Fruit fly (Drosophila melanogaster) whole organism, embryonic: ENCODE results near the gene CG6225.

ENCODE experiments used
- Asciz ChIP-seq: fragments of 200-800 bp; sonication (Bioruptor generic); optimal IDR thresholded peaks from 2 replicates; lab custom pipeline; 2017; ENCODE audit warnings: missing biosample characterization, mild to moderate bottlenecking, missing genetic modification characterization, missing genetic modification reagents
- Blimp-1 ChIP-seq: fragments of 200-800 bp; sonication (Bioruptor generic); optimal IDR thresholded peaks from 3 replicates; lab custom pipeline; 2018; ENCODE audit warnings: missing biosample characterization, missing genetic modification characterization, mild to moderate bottlenecking, moderate library complexity, missing genetic modification reagents
- CG10543 ChIP-seq: fragments of 200-800 bp; sonication (Bioruptor generic); optimal IDR thresholded peaks from 3 replicates; lab custom pipeline; 2017; ENCODE audit warnings: missing biosample characterization, mild to moderate bottlenecking, missing genetic modification characterization, moderate library complexity
- CG12155 ChIP-seq: fragments of 200-800 bp; sonication (Bioruptor generic); optimal IDR thresholded peaks from 3 replicates; lab custom pipeline; 2016; ENCODE audit warnings: missing biosample characterization, missing genetic modification characterization
- CG42726 ChIP-seq: fragments of 200-800 bp; sonication (Bioruptor generic); IDR thresholded peaks from 2 replicates; pipeline ENCODE4 v1.3.6; 2022; ENCODE audit warnings: missing biosample characterization, missing genetic modification characterization; ENCODE audit not compliant: partially characterized antibody
- CG6683 ChIP-seq: fragments of 200-800 bp; sonication (Bioruptor generic); optimal IDR thresholded peaks from 2 replicates; lab custom pipeline; 2017; ENCODE audit warnings: missing biosample characterization, mild to moderate bottlenecking, missing genetic modification characterization, missing genetic modification reagents
- CG7786 ChIP-seq: fragments of 200-800 bp; sonication (Bioruptor generic); optimal IDR thresholded peaks from 2 replicates; lab custom pipeline; 2016; ENCODE audit warnings: missing biosample characterization, missing genetic modification characterization
- CG7839 ChIP-seq: fragments of 200-800 bp; sonication (Bioruptor generic); optimal IDR thresholded peaks from 3 replicates; lab custom pipeline; 2018; ENCODE audit warnings: missing biosample characterization, mild to moderate bottlenecking, missing genetic modification characterization, moderate library complexity
- CG8765 ChIP-seq: fragments of 200-800 bp; sonication (Bioruptor generic); IDR thresholded peaks from 2 replicates; pipeline ENCODE4 v1.3.6; 2022; ENCODE audit warnings: missing biosample characterization, missing genetic modification characterization
- Deaf1 ChIP-seq: fragments of 200-800 bp; optimal IDR thresholded peaks from 3 replicates; lab custom pipeline; 2019; ENCODE audit warnings: missing biosample characterization, mild to moderate bottlenecking, missing genetic modification characterization, moderate library complexity
- Drgx ChIP-seq: fragments of 200-800 bp; sonication (Bioruptor generic); IDR thresholded peaks from 2 replicates; pipeline ENCODE4 v1.3.6; 2022; ENCODE audit warnings: missing biosample characterization, missing genetic modification characterization
- Elba2 ChIP-seq: fragments of 200-800 bp; sonication (Bioruptor generic); optimal IDR thresholded peaks from 3 replicates; lab custom pipeline; 2016; ENCODE audit warnings: missing biosample characterization, missing genetic modification characterization
- Ets65A ChIP-seq: fragments of 200-800 bp; sonication (Bioruptor generic); peaks from one replicate; lab custom pipeline; 2016; ENCODE audit warnings: missing biosample characterization, missing genetic modification characterization
- Fer3 ChIP-seq: fragments of 200-800 bp; sonication (Bioruptor generic); optimal IDR thresholded peaks from 2 replicates; lab custom pipeline; 2018; ENCODE audit warnings: missing biosample characterization, mild to moderate bottlenecking, missing genetic modification characterization, moderate library complexity
- HmgD ChIP-seq: fragments of 200-800 bp; sonication (Bioruptor generic); optimal IDR thresholded peaks from 3 replicates; lab custom pipeline; 2016; ENCODE audit warnings: missing biosample characterization, missing genetic modification characterization
- Hr39 ChIP-seq: fragments of >200 bp; optimal IDR thresholded peaks from 2 replicates; lab custom pipeline; 2017
- MESR4 ChIP-seq: fragments of 200-800 bp; sonication (Bioruptor generic); optimal IDR thresholded peaks from 2 replicates; lab custom pipeline; 2018; ENCODE audit warnings: missing biosample characterization, mild to moderate bottlenecking, missing genetic modification characterization, moderate library complexity
- Med ChIP-seq: fragments of 200-800 bp; sonication (Bioruptor generic); peaks from one replicate; lab custom pipeline; 2016; ENCODE audit warnings: missing biosample characterization, missing genetic modification characterization, mild to moderate bottlenecking, inconsistent platforms, moderate library complexity
- NfI ChIP-seq: fragments of 200-800 bp; sonication (Bioruptor generic); optimal IDR thresholded peaks from 3 replicates; lab custom pipeline; 2018; ENCODE audit warnings: missing biosample characterization, mild to moderate bottlenecking, missing genetic modification characterization, moderate library complexity
- abd-A ChIP-seq: fragments of 200-800 bp; sonication (Bioruptor generic); optimal IDR thresholded peaks from 3 replicates; lab custom pipeline; 2019; ENCODE audit warnings: missing biosample characterization, mild to moderate bottlenecking, missing genetic modification characterization, moderate library complexity
- bowl ChIP-seq: fragments of 200-800 bp; sonication (Bioruptor generic); IDR thresholded peaks from 2 replicates; pipeline ENCODE4 v1.3.6; 2022; ENCODE audit warnings: missing biosample characterization, missing genetic modification characterization
- cg ChIP-seq: fragments of 200-800 bp; sonication (Bioruptor generic); optimal IDR thresholded peaks from 3 replicates; lab custom pipeline; 2019; ENCODE audit warnings: missing biosample characterization, mild to moderate bottlenecking, missing genetic modification characterization, moderate library complexity
- chinmo ChIP-seq: fragments of 200-800 bp; sonication (Bioruptor generic); IDR thresholded peaks from 4 replicates; pipeline ENCODE4 v1.3.6; 2022; ENCODE audit warnings: missing biosample characterization, missing genetic modification characterization; ENCODE audit not compliant: partially characterized antibody
- dimm ChIP-seq: fragments of 200-800 bp; sonication (Bioruptor generic); IDR thresholded peaks from 2 replicates; pipeline ENCODE4 v1.3.6; 2022; ENCODE audit warnings: missing biosample characterization, missing genetic modification characterization
- emc ChIP-seq: fragments of 200-800 bp; sonication (Bioruptor generic); optimal IDR thresholded peaks from 2 replicates; lab custom pipeline; 2016; ENCODE audit warnings: missing biosample characterization, missing genetic modification characterization
- ems ChIP-seq: fragments of 200-800 bp; sonication (Bioruptor generic); optimal IDR thresholded peaks from 3 replicates; lab custom pipeline; 2016; ENCODE audit warnings: missing biosample characterization, missing genetic modification characterization
- exex ChIP-seq: fragments of 200-800 bp; sonication (Bioruptor generic); optimal IDR thresholded peaks from 4 replicates; lab custom pipeline; 2018; ENCODE audit warnings: missing biosample characterization, mild to moderate bottlenecking, missing genetic modification characterization, moderate library complexity
- gro ChIP-seq: fragments of 200-800 bp; sonication (Bioruptor generic); optimal IDR thresholded peaks from 2 replicates; lab custom pipeline; 2016; ENCODE audit warnings: missing biosample characterization, missing genetic modification characterization
- insv ChIP-seq, 2 experiments: fragments of 200-800 bp; sonication (Bioruptor generic); optimal IDR thresholded peaks; 3 replicates each; lab custom pipeline; 2016 to 2018; ENCODE audit warnings: missing biosample characterization in 2 of 2, missing genetic modification characterization in 2 of 2
- phol ChIP-seq: fragments of 200-800 bp; sonication (Bioruptor generic); optimal IDR thresholded peaks from 3 replicates; lab custom pipeline; 2018; ENCODE audit warnings: missing biosample characterization, mild to moderate bottlenecking, missing genetic modification characterization, moderate library complexity
- pnt ChIP-seq: fragments of 200-800 bp; sonication (Bioruptor generic); optimal IDR thresholded peaks from 3 replicates; lab custom pipeline; 2016; ENCODE audit warnings: missing biosample characterization, missing genetic modification characterization
- pros ChIP-seq: fragments of 200-800 bp; sonication (Bioruptor generic); optimal IDR thresholded peaks from 3 replicates; lab custom pipeline; 2019; ENCODE audit warnings: missing biosample characterization, mild to moderate bottlenecking, missing genetic modification characterization, moderate library complexity
- psq ChIP-seq: fragments of 200-800 bp; sonication (Bioruptor generic); optimal IDR thresholded peaks from 2 replicates; lab custom pipeline; 2017; ENCODE audit warnings: missing biosample characterization, missing genetic modification characterization
- sens ChIP-seq: fragments of 200-800 bp; sonication (Bioruptor generic); peaks from one replicate; lab custom pipeline; 2016; ENCODE audit warnings: missing biosample characterization, missing genetic modification characterization
- so ChIP-seq: fragments of 200-800 bp; sonication (Bioruptor generic); IDR thresholded peaks from 3 replicates; pipeline ENCODE4 v1.3.6; 2022; ENCODE audit warnings: missing biosample characterization, missing genetic modification characterization
- sqz ChIP-seq: fragments of 200-800 bp; sonication (Bioruptor generic); optimal IDR thresholded peaks from 3 replicates; lab custom pipeline; 2018; ENCODE audit warnings: missing biosample characterization, mild to moderate bottlenecking, missing genetic modification characterization
- sug ChIP-seq: fragments of 200-800 bp; optimal IDR thresholded peaks from 2 replicates; lab custom pipeline; 2019; ENCODE audit warnings: missing biosample characterization, mild to moderate bottlenecking, missing genetic modification characterization, moderate library complexity
- tio ChIP-seq: fragments of 200-800 bp; sonication (Bioruptor generic); optimal IDR thresholded peaks from 2 replicates; lab custom pipeline; 2017; ENCODE audit warnings: missing biosample characterization, missing genetic modification characterization, inconsistent platforms
- tll ChIP-seq, 2 experiments: fragments of 200-800 bp in 1 of 2; fragments of >200 bp in 1 of 2; sonication (Bioruptor generic) in 1 of 2; optimal IDR thresholded peaks; 2 replicates each; lab custom pipeline; 2017 to 2019; ENCODE audit warnings: missing biosample characterization in 2 of 2, missing genetic modification characterization in 2 of 2, mild to moderate bottlenecking in 1 of 2, moderate library complexity in 1 of 2
- yki ChIP-seq: fragments of >200 bp; optimal IDR thresholded peaks from 3 replicates; lab custom pipeline; 2018
- z ChIP-seq: fragments of 200-800 bp; sonication (Bioruptor generic); IDR thresholded peaks from 3 replicates; pipeline ENCODE4 v1.3.6; 2022; ENCODE audit warnings: missing biosample characterization, missing genetic modification characterization
- zen ChIP-seq: fragments of 200-800 bp; sonication (Bioruptor generic); optimal IDR thresholded peaks from 3 replicates; lab custom pipeline; 2018; ENCODE audit warnings: missing biosample characterization, mild to moderate bottlenecking, missing genetic modification characterization, moderate library complexity

Gene CG6225

dm6 chr3R:12611973-12612372 is 42.4 kb upstream of the CG6225 start:
- TF ChIP-seq abd-A (tag; lab: Kevin White, UChicago) (peak; percentile 1), HmgD (GFP tag; lab: Kevin White, UChicago) (no peak), dimm (GFP tag; lab: Robert Waterston, UW) (no peak), CG7839 (tag; lab: Kevin White, UChicago) (no peak), NfI (GFP tag; lab: Kevin White, UChicago) (no peak), CG8765 (GFP tag; lab: Robert Waterston, UW) (no peak), MESR4 (GFP tag; lab: Kevin White, UChicago) (no peak), zen (tag; lab: Kevin White, UChicago) (no peak), Drgx (GFP tag; lab: Robert Waterston, UW) (no peak), z (GFP tag; lab: Robert Waterston, UW) (peak; percentile 97), Fer3 (tag; lab: Kevin White, UChicago) (no peak)

- TF ChIP-seq sug (tag; lab: Kevin White, UChicago) = no peak
- TF ChIP-seq Ets65A (GFP tag; lab: Kevin White, UChicago) = peak; percentile 91
- no peak for TF ChIP-seq CG12155
- no peak for TF ChIP-seq CG42726 (GFP tag; lab: Robert Waterston, UW)
These were observed 38.8 kb upstream of the CG6225 start for dm6 chr3R:12615553-12615952.

dm6 chr3R:12622778-12623177 is 31.6 kb upstream of the CG6225 start:
- TF ChIP-seq Hr39 (lab: Kevin White, UChicago) = peak; percentile 39
- 0 out of 3 replicates have a peak, but pooled peaks have one; percentile 18 for TF ChIP-seq so (GFP tag; lab: Robert Waterston, UW)
- no peak for TF ChIP-seq CG6683 (GFP tag; lab: Kevin White, UChicago)

- TF ChIP-seq Ets65A (GFP tag; lab: Kevin White, UChicago) (peak; percentile 93), bowl (GFP tag; lab: Robert Waterston, UW) (0 out of 2 replicates have a peak, but pooled peaks have one; percentile 26), ems (GFP tag; lab: Kevin White, UChicago) (no peak), cg (no peak)
These were observed 29.5 kb upstream of the CG6225 start for dm6 chr3R:12624913-12625312.

- TF ChIP-seq tll (GFP tag; optimal IDR thresholded peaks at IDR 0.05; lab: Kevin White, UChicago) = peak in 1 of 2 experiments; percentile 73
- TF ChIP-seq phol (tag; lab: Kevin White, UChicago) = peak; percentile 93
- TF ChIP-seq Elba2 (GFP tag; lab: Kevin White, UChicago) = peak; percentile 89
- TF ChIP-seq Deaf1 (tag; lab: Kevin White, UChicago) = no peak
- TF ChIP-seq sqz (GFP tag; lab: Kevin White, UChicago) = peak; percentile 42
- peak; percentile 61 for TF ChIP-seq pros (GFP tag; lab: Kevin White, UChicago)
- TF ChIP-seq yki = no peak
- TF ChIP-seq sens (GFP tag; lab: Kevin White, UChicago) = peak; percentile 81
- TF ChIP-seq Blimp-1 = no peak
- no peak for TF ChIP-seq CG7786
- peak; percentile 17 for TF ChIP-seq abd-A (tag; lab: Kevin White, UChicago)
- TF ChIP-seq tio (GFP tag; lab: Kevin White, UChicago) = no peak
- TF ChIP-seq Asciz (GFP tag; lab: Kevin White, UChicago) = peak; percentile 15
- no peak for TF ChIP-seq chinmo (GFP tag; lab: Robert Waterston, UW)
- TF ChIP-seq pnt (GFP tag; lab: Kevin White, UChicago) = no peak
- TF ChIP-seq psq (GFP tag; lab: Kevin White, UChicago) = peak; percentile 88
- no peak for TF ChIP-seq emc (GFP tag; lab: Kevin White, UChicago)
- peak; percentile 35 for TF ChIP-seq CG10543 (GFP tag; lab: Kevin White, UChicago)
- peak; percentile 54 for TF ChIP-seq exex (tag; lab: Kevin White, UChicago)
- TF ChIP-seq cg = peak; percentile 37
- peak; percentile 69 for TF ChIP-seq Med (GFP tag; lab: Kevin White, UChicago)
- TF ChIP-seq gro (GFP tag; lab: Kevin White, UChicago) = peak; percentile 11
- peak; percentile 27 for TF ChIP-seq sug (tag; lab: Kevin White, UChicago)
- TF ChIP-seq insv (GFP tag; optimal IDR thresholded peaks at IDR 0.05; lab: Kevin White, UChicago) = peak; percentile 97 to 99
These were observed 27.5 kb upstream of the CG6225 start for dm6 chr3R:12626674-12627382.
